Worm (Caenorhabditis elegans) whole organism, L1 larva: Measurements from ENCODE around the gene apy-1.
A peak's percentile ranks its signal among the peaks of the same experiment; 100 is the strongest.

Experiments used
- C04F5.9 ChIP-seq: sonication (generic microtip); optimal IDR thresholded peaks from 2 replicates; lab custom pipeline; 2016; ENCODE audit warnings: missing genetic modification characterization, missing compliant biosample characterization
- F16B12.6 ChIP-seq: fragments of 150-350 bp; optimal IDR thresholded peaks from 2 replicates; lab custom pipeline; 2014; ENCODE audit warnings: missing biosample characterization, missing genetic modification characterization
- Y116A8C.19 ChIP-seq: sonication (generic microtip); optimal IDR thresholded peaks from 2 replicates; lab custom pipeline; 2016; ENCODE audit warnings: missing compliant biosample characterization, missing genetic modification characterization, borderline replicate concordance
- alr-1 ChIP-seq: fragments of 200-800 bp; sonication (Bioruptor generic); optimal IDR thresholded peaks from 2 replicates; lab custom pipeline; 2018; ENCODE audit warnings: borderline replicate concordance, mild to moderate bottlenecking, missing genetic modification characterization, missing compliant biosample characterization
- blmp-1 ChIP-seq: fragments of 150-350 bp; optimal IDR thresholded peaks from 2 replicates; lab custom pipeline; 2014; ENCODE audit warnings: missing biosample characterization, missing genetic modification characterization
- ceh-82 ChIP-seq, 3 experiments: fragments of 150-350 bp in 1 of 3; sonication (generic microtip) in 2 of 3; optimal IDR thresholded peaks; 2 replicates each; lab custom pipeline; 2014 to 2017; ENCODE audit warnings: missing biosample characterization in 3 of 3, missing genetic modification characterization in 3 of 3
- ceh-88 ChIP-seq: fragments of 200-800 bp; sonication (Bioruptor generic); IDR thresholded peaks from 2 replicates; pipeline ENCODE4 v1.3.6; 2022; ENCODE audit warnings: missing genetic modification characterization, missing compliant biosample characterization
- ces-1 ChIP-seq: fragments of 150-350 bp; optimal IDR thresholded peaks from 2 replicates; lab custom pipeline; 2014; ENCODE audit warnings: missing biosample characterization, missing genetic modification reagents, missing genetic modification characterization
- efl-1 ChIP-seq, 4 experiments: fragments of 150-350 bp; optimal IDR thresholded peaks in 3 of 4; peaks in 1 of 4; 1 replicate in 1 of 4; 2 replicates in 3 of 4; lab custom pipeline; 2014; ENCODE audit warnings: missing biosample characterization in 2 of 4, missing genetic modification characterization in 2 of 4, missing genetic modification reagents in 2 of 4
- egl-13 ChIP-seq: sonication (generic microtip); optimal IDR thresholded peaks from 2 replicates; lab custom pipeline; 2016; ENCODE audit warnings: missing genotype, missing genetic modification reagents, missing genetic modification characterization, missing compliant biosample characterization
- elt-2 ChIP-seq: sonication (generic microtip); optimal IDR thresholded peaks from 2 replicates; lab custom pipeline; 2016; ENCODE audit warnings: missing genetic modification characterization, mild to moderate bottlenecking, inconsistent platforms, missing compliant biosample characterization, missing genetic modification reagents
- fkh-4 ChIP-seq: sonication (generic microtip); optimal IDR thresholded peaks from 2 replicates; lab custom pipeline; 2016; ENCODE audit warnings: missing compliant biosample characterization, missing genetic modification characterization, borderline replicate concordance
- fkh-8 ChIP-seq: sonication (generic microtip); optimal IDR thresholded peaks from 2 replicates; lab custom pipeline; 2016; ENCODE audit warnings: mild to moderate bottlenecking, missing genetic modification characterization, missing compliant biosample characterization
- fos-1 ChIP-seq: fragments of 150-350 bp; optimal IDR thresholded peaks from 2 replicates; lab custom pipeline; 2014; ENCODE audit warnings: missing biosample characterization, missing genetic modification characterization
- grh-1 ChIP-seq: fragments of 200-800 bp; sonication (Bioruptor generic); IDR thresholded peaks from 2 replicates; pipeline ENCODE4 v1.3.6; 2022; ENCODE audit warnings: missing genetic modification reagents, missing genetic modification characterization, missing compliant biosample characterization
- isw-1 ChIP-seq: fragments of 200-800 bp; sonication (Bioruptor generic); IDR thresholded peaks from 2 replicates; pipeline ENCODE4 v1.3.6; 2022; ENCODE audit warnings: missing genetic modification characterization, missing compliant biosample characterization
- lin-13 ChIP-seq: fragments of 150-350 bp; optimal IDR thresholded peaks from 2 replicates; lab custom pipeline; 2014; ENCODE audit warnings: missing biosample characterization, missing genetic modification reagents, missing genetic modification characterization
- lin-14 ChIP-seq: fragments of 200-800 bp; sonication (Bioruptor generic); optimal IDR thresholded peaks from 2 replicates; lab custom pipeline; 2018; ENCODE audit warnings: mild to moderate bottlenecking, missing genetic modification characterization, moderate library complexity, missing compliant biosample characterization
- lin-15B ChIP-seq: fragments of 150-350 bp; sonication (generic microtip); optimal IDR thresholded peaks from 3 replicates; lab custom pipeline; 2014; ENCODE audit warnings: missing biosample characterization, missing genetic modification characterization
- lsy-2 ChIP-seq, 2 experiments: fragments of 150-350 bp; optimal IDR thresholded peaks; 2 replicates each; lab custom pipeline; 2014; ENCODE audit warnings: missing biosample characterization in 2 of 2, missing genetic modification characterization in 2 of 2
- mdl-1 ChIP-seq, 2 experiments: fragments of 150-350 bp; optimal IDR thresholded peaks; 2 replicates each; lab custom pipeline; 2014 to 2017; ENCODE audit warnings: missing biosample characterization in 2 of 2, missing genetic modification characterization in 2 of 2, inconsistent platforms in 1 of 2
- mep-1 ChIP-seq: fragments of 150-350 bp; optimal IDR thresholded peaks from 2 replicates; lab custom pipeline; 2014; ENCODE audit warnings: missing biosample characterization, missing genetic modification characterization
- nhr-20 ChIP-seq: sonication (generic microtip); optimal IDR thresholded peaks from 2 replicates; lab custom pipeline; 2016; ENCODE audit warnings: mild to moderate bottlenecking, missing genetic modification characterization, missing compliant biosample characterization
- nhr-71 ChIP-seq: sonication (generic microtip); optimal IDR thresholded peaks from 2 replicates; lab custom pipeline; 2016; ENCODE audit warnings: mild to moderate bottlenecking, missing genetic modification characterization, moderate library complexity, missing compliant biosample characterization
- nhr-85 ChIP-seq: sonication (generic microtip); peaks from one replicate; lab custom pipeline; 2016; ENCODE audit warnings: missing genetic modification characterization, inconsistent platforms, missing compliant biosample characterization
- pax-3 ChIP-seq: fragments of 200-800 bp; sonication (Bioruptor generic); optimal IDR thresholded peaks from 2 replicates; lab custom pipeline; 2018; ENCODE audit warnings: mild to moderate bottlenecking, missing genetic modification characterization, moderate library complexity, missing compliant biosample characterization
- pqm-1 ChIP-seq: sonication (generic microtip); optimal IDR thresholded peaks from 3 replicates; lab custom pipeline; 2017; ENCODE audit warnings: missing biosample characterization, missing genetic modification characterization
- rnt-1 ChIP-seq: sonication (generic microtip); optimal IDR thresholded peaks from 2 replicates; lab custom pipeline; 2016; ENCODE audit warnings: mild to moderate bottlenecking, missing genetic modification characterization, moderate library complexity, missing compliant biosample characterization
- skn-1 ChIP-seq: fragments of 150-350 bp; optimal IDR thresholded peaks from 2 replicates; lab custom pipeline; 2014; ENCODE audit warnings: missing biosample characterization, missing genetic modification characterization
- snu-23 ChIP-seq: sonication (generic microtip); optimal IDR thresholded peaks from 2 replicates; lab custom pipeline; 2016; ENCODE audit warnings: missing genetic modification characterization, missing compliant biosample characterization
- sup-37 ChIP-seq: fragments of 200-800 bp; sonication (Bioruptor generic); optimal IDR thresholded peaks from 2 replicates; lab custom pipeline; 2018; ENCODE audit warnings: mild to moderate bottlenecking, missing genetic modification characterization, missing compliant biosample characterization
- tbx-2 ChIP-seq: sonication (generic microtip); optimal IDR thresholded peaks from 2 replicates; lab custom pipeline; 2016; ENCODE audit warnings: missing genetic modification characterization, missing compliant biosample characterization
- unc-98 ChIP-seq: fragments of 200-800 bp; sonication (Bioruptor generic); IDR thresholded peaks from 2 replicates; pipeline ENCODE4 v1.3.6; 2022; ENCODE audit warnings: missing genetic modification characterization, missing compliant biosample characterization
- vab-15 ChIP-seq: sonication (generic microtip); optimal IDR thresholded peaks from 2 replicates; lab custom pipeline; 2017; ENCODE audit warnings: missing genotype, mild to moderate bottlenecking, missing genetic modification characterization, missing compliant biosample characterization
- zag-1 ChIP-seq: fragments of 150-350 bp; optimal IDR thresholded peaks from 2 replicates; lab custom pipeline; 2014; ENCODE audit warnings: missing biosample characterization, missing genetic modification characterization
- ztf-4 ChIP-seq: fragments of 150-350 bp; optimal IDR thresholded peaks from 2 replicates; lab custom pipeline; 2014; ENCODE audit warnings: missing biosample characterization, missing genetic modification characterization

Gene apy-1

DNA sequence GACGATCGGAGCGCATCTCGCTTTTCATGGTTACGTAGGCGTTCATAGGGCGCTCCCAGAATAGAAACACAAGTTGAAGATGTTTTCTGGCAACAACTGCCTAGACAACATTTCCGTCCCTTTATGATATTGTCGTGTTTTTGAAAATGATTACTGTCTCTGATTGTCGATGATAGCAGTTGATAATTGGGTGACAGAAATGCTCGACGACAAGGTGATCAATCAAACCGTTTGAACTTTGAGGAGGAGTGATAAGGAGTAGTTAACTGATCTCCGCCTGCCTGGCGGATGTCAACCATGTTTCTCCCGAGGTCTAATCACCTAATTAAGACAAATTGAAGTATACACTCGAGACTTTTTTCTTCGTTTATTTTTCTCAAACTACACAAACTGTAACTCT is 14.4 kb upstream of the apy-1 start (continued):
- no peak for TF ChIP-seq C04F5.9
- TF ChIP-seq snu-23 (GFP tag; lab: Kevin White, UChicago): peak; percentile 3
- TF ChIP-seq ces-1 (GFP tag; lab: Kevin White, UChicago): no peak
- peak; percentile 27 for TF ChIP-seq tbx-2
- no peak for TF ChIP-seq Y116A8C.19 (tag; lab: Kevin White, UChicago)
- no peak for TF ChIP-seq ztf-4 (tag; lab: Kevin White, UChicago)
- TF ChIP-seq unc-98 (GFP tag; lab: Robert Waterston, UW): no peak
- TF ChIP-seq vab-15 (tag; lab: Kevin White, UChicago): no peak

DNA sequence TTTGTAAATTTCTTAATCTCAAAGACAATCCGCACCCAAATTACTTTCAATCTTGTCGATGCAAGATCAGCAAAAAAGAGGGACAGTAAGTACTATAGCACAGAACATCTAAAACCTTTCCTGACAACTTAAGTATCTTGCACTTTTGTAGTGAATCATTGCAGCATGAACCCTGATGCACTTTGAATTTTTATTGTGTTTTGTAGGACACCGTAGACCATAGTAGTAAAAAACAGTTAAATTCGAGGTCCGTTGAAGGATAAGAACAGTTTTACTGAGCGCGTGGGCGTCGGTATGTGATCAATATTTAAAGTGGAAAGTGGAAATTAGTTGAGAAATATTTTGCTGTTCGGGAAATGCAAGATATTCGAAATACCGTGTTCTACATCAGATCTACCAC is 12.7 kb upstream of the apy-1 start:
- TF ChIP-seq snu-23 (GFP tag; lab: Kevin White, UChicago): no peak
- no peak for TF ChIP-seq isw-1 (GFP tag; lab: Robert Waterston, UW)
- no peak for TF ChIP-seq zag-1 (tag; lab: Kevin White, UChicago)
- no peak for TF ChIP-seq rnt-1 (tag; lab: Kevin White, UChicago)
- TF ChIP-seq grh-1 (GFP tag; lab: Robert Waterston, UW): no peak
- TF ChIP-seq alr-1: no peak

DNA sequence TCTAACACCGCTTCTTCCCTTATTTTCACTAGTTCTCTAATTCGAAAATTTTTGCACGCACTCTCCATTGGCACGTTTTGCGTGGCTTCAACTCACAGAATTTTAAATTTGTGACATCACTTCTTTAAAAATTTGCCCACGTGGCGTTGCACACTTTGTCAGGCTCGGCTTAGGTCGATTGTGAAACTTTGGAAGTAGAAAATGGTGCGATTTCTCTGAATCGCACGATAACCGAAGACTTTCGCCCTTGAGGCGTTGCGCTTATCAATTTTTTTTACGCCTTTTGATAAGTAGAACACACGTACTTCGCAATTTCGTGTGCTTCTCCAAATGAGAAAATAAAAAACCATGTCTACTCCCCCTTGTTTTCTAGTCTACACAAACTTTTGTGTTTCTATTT is 8.8 kb upstream of the apy-1 start:
- TF ChIP-seq ceh-82 (tag; optimal IDR thresholded peaks at IDR 0.05; lab: Kevin White, UChicago): no peak
- TF ChIP-seq blmp-1 (tag; lab: Kevin White, UChicago): peak; percentile 24
- peak; percentile 8 for TF ChIP-seq egl-13 (tag; lab: Kevin White, UChicago)
- peak; percentile 78 for TF ChIP-seq elt-2 (tag; lab: Kevin White, UChicago)
- no peak for TF ChIP-seq fkh-4 (tag; lab: Kevin White, UChicago)
- no peak for TF ChIP-seq lin-15B (tag; lab: Kevin White, UChicago)
- no peak for TF ChIP-seq pax-3 (tag; lab: Kevin White, UChicago)
- TF ChIP-seq grh-1 (GFP tag; lab: Robert Waterston, UW): no peak
- TF ChIP-seq ceh-88 (GFP tag; lab: Robert Waterston, UW): no peak
- peak; percentile 19 for TF ChIP-seq nhr-20 (tag; lab: Kevin White, UChicago)
- TF ChIP-seq skn-1: no peak
- TF ChIP-seq nhr-71 (tag; lab: Kevin White, UChicago): peak; percentile 24
- TF ChIP-seq efl-1 (optimal IDR thresholded peaks at IDR 0.05; lab: Kevin White, UChicago): no peak
- TF ChIP-seq efl-1 (GFP tag; optimal IDR thresholded peaks at IDR 0.05 in 1 of 2; lab: Kevin White, UChicago): no peak
- TF ChIP-seq F16B12.6 (tag; lab: Kevin White, UChicago): no peak
- TF ChIP-seq lin-13 (GFP tag; lab: Kevin White, UChicago): no peak
- no peak for TF ChIP-seq mdl-1 (tag; optimal IDR thresholded peaks at IDR 0.05; lab: Kevin White, UChicago)
- peak; percentile 93 for TF ChIP-seq pqm-1

DNA sequence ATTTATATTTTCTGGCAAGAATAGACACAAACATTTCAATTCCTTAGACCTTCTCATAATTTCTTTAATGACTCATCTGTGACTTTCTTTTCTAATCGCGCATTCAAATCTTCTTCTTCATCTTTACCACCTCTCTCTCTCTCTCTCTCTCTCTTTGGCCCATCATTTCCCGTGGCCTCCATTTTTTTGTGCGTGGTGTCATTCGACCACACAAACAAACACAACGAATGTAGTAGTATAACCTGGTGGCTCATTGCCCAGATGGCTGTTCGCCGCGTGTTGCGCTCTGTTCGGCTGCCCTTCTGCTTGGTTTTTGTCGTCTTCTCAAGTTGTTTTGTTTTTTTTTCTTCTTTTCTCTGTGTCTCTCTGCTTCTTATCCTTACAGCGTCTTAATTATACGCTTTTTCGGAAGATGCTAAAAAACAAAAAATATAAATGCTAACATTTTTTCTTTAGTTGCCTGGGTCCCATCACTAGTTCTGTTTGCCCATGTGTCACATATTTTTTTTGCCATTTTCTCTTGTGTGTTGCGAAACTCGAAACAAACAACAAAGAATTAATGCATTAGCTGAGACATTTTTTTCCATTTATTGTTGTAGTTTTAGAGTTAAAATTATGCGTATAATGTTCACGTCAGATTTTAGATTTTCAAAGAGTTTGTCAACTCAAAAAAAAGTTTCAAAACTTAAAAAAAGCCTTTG is 8.1 kb upstream of the apy-1 start:
- no peak for TF ChIP-seq C04F5.9
- no peak for TF ChIP-seq Y116A8C.19 (tag; lab: Kevin White, UChicago)
- no peak for TF ChIP-seq ces-1 (GFP tag; lab: Kevin White, UChicago)
- peak; percentile 11 for TF ChIP-seq rnt-1 (tag; lab: Kevin White, UChicago)
- peak; percentile 1 for TF ChIP-seq fos-1
- no peak for TF ChIP-seq ceh-82 (tag; optimal IDR thresholded peaks at IDR 0.05; lab: Kevin White, UChicago)
- TF ChIP-seq pqm-1: no peak
- TF ChIP-seq blmp-1 (tag; lab: Kevin White, UChicago): peak; percentile 30
- TF ChIP-seq mep-1 (tag; lab: Kevin White, UChicago): peak; percentile 43
- peak; percentile 39 for TF ChIP-seq lin-14 (GFP tag; lab: Kevin White, UChicago)
- no peak for TF ChIP-seq sup-37 (GFP tag; lab: Kevin White, UChicago)
- no peak for TF ChIP-seq fkh-8 (tag; lab: Kevin White, UChicago)
- TF ChIP-seq nhr-85 (tag; lab: Kevin White, UChicago): peak; percentile 80
- no peak for TF ChIP-seq lsy-2 (tag; optimal IDR thresholded peaks at IDR 0.05; lab: Kevin White, UChicago)
- TF ChIP-seq nhr-71 (tag; lab: Kevin White, UChicago): peak; percentile 6
